Fruit fly (Drosophila melanogaster) whole organism, embryonic: ENCODE results near the gene endos.

ENCODE experiments used
- B-H1 ChIP-seq: fragments of 200-800 bp; sonication (Bioruptor generic); IDR thresholded peaks from 3 replicates; pipeline ENCODE4 v1.3.6; 2022; ENCODE audit warnings: missing biosample characterization, missing genetic modification characterization
- CG10654 ChIP-seq: fragments of 200-800 bp; sonication (Bioruptor generic); optimal IDR thresholded peaks from 2 replicates; lab custom pipeline; 2016; ENCODE audit warnings: missing biosample characterization, missing genetic modification characterization
- CG12659 ChIP-seq: fragments of 200-800 bp; sonication (Bioruptor generic); optimal IDR thresholded peaks from 3 replicates; lab custom pipeline; 2017; ENCODE audit warnings: mild to moderate bottlenecking, missing biosample characterization, missing genetic modification reagents, missing genetic modification characterization
- CG12769 ChIP-seq: fragments of 200-800 bp; sonication (Bioruptor generic); optimal IDR thresholded peaks from 2 replicates; lab custom pipeline; 2019; ENCODE audit warnings: missing biosample characterization, mild to moderate bottlenecking, missing genetic modification characterization, moderate library complexity
- CG13624 ChIP-seq: fragments of 200-800 bp; sonication (Bioruptor generic); optimal IDR thresholded peaks from 2 replicates; lab custom pipeline; 2016; ENCODE audit warnings: missing biosample characterization, missing genetic modification characterization
- CG13894 ChIP-seq: fragments of 200-800 bp; sonication (Bioruptor generic); optimal IDR thresholded peaks from 3 replicates; lab custom pipeline; 2018; ENCODE audit warnings: missing biosample characterization, mild to moderate bottlenecking, missing genetic modification characterization, moderate library complexity
- CG14441 ChIP-seq: fragments of 200-800 bp; sonication (Bioruptor generic); IDR thresholded peaks from 2 replicates; pipeline ENCODE4 v1.3.6; 2022; ENCODE audit warnings: missing biosample characterization, missing genetic modification characterization
- CG14710 ChIP-seq: fragments of 200-800 bp; sonication (Bioruptor generic); optimal IDR thresholded peaks from 3 replicates; lab custom pipeline; 2019; ENCODE audit warnings: missing biosample characterization, mild to moderate bottlenecking, missing genetic modification characterization, moderate library complexity
- CG15073 ChIP-seq: fragments of 200-800 bp; sonication (Bioruptor generic); optimal IDR thresholded peaks from 2 replicates; lab custom pipeline; 2016; ENCODE audit warnings: missing biosample characterization, missing genetic modification characterization
- CG15514 ChIP-seq: fragments of 200-800 bp; sonication (Bioruptor generic); optimal IDR thresholded peaks from 3 replicates; lab custom pipeline; 2017; ENCODE audit warnings: missing biosample characterization, missing genetic modification characterization, mild to moderate bottlenecking, moderate library complexity, missing genetic modification reagents
- CG18599 ChIP-seq: fragments of 200-800 bp; sonication (Bioruptor generic); optimal IDR thresholded peaks from 3 replicates; lab custom pipeline; 2017; ENCODE audit warnings: missing biosample characterization, missing genetic modification characterization, mild to moderate bottlenecking, moderate library complexity, missing genetic modification reagents
- CG2199 ChIP-seq: fragments of 200-800 bp; sonication (Bioruptor generic); IDR thresholded peaks from 3 replicates; pipeline ENCODE4 v1.3.6; 2022; ENCODE audit warnings: missing biosample characterization, missing genetic modification characterization
- CG30020 ChIP-seq: fragments of 200-800 bp; optimal IDR thresholded peaks from 2 replicates; lab custom pipeline; 2019; ENCODE audit warnings: missing biosample characterization, mild to moderate bottlenecking, missing genetic modification characterization, moderate library complexity
- CG32532 ChIP-seq: fragments of 200-800 bp; sonication (Bioruptor generic); IDR thresholded peaks from 2 replicates; pipeline ENCODE4 v1.3.6; 2022; ENCODE audit warnings: missing biosample characterization, missing genetic modification characterization
- CG43689 ChIP-seq: fragments of 200-800 bp; sonication (Bioruptor generic); IDR thresholded peaks from 2 replicates; pipeline ENCODE4 v1.3.6; 2022; ENCODE audit warnings: missing biosample characterization, missing genetic modification characterization
- CG9215 ChIP-seq: fragments of 200-800 bp; sonication (Bioruptor generic); IDR thresholded peaks from 2 replicates; pipeline ENCODE4 v1.3.6; 2022; ENCODE audit warnings: missing biosample characterization, missing genetic modification characterization
- Dad ChIP-seq: fragments of 200-800 bp; sonication (Bioruptor generic); optimal IDR thresholded peaks from 3 replicates; lab custom pipeline; 2016; ENCODE audit warnings: missing biosample characterization, missing genetic modification characterization
- Dfd ChIP-seq, 2 experiments: fragments of >200 bp; optimal IDR thresholded peaks; 2 replicates each; lab custom pipeline; 2017; ENCODE audit warnings: missing biosample characterization in 2 of 2, missing genetic modification characterization in 2 of 2
- E2f2 ChIP-seq: fragments of 200-800 bp; sonication (Bioruptor generic); IDR thresholded peaks from 2 replicates; pipeline ENCODE4 v1.3.6; 2022; ENCODE audit warnings: missing biosample characterization, missing genetic modification characterization
- Fer1 ChIP-seq: fragments of 200-800 bp; sonication (Bioruptor generic); optimal IDR thresholded peaks from 2 replicates; lab custom pipeline; 2017; ENCODE audit warnings: missing biosample characterization, mild to moderate bottlenecking, missing genetic modification characterization
- Gug ChIP-seq: fragments of 200-800 bp; sonication (Bioruptor generic); IDR thresholded peaks from 4 replicates; pipeline ENCODE4 v1.3.6; 2022; ENCODE audit warnings: missing biosample characterization, missing genetic modification characterization
- HmgD ChIP-seq: fragments of 200-800 bp; sonication (Bioruptor generic); optimal IDR thresholded peaks from 3 replicates; lab custom pipeline; 2016; ENCODE audit warnings: missing biosample characterization, missing genetic modification characterization
- Hmr ChIP-seq: fragments of 200-800 bp; sonication (Bioruptor generic); optimal IDR thresholded peaks from 3 replicates; lab custom pipeline; 2017; ENCODE audit warnings: mild to moderate bottlenecking, missing biosample characterization, missing genetic modification reagents, missing genetic modification characterization
- Lhr ChIP-seq: fragments of 200-800 bp; sonication (Bioruptor generic); optimal IDR thresholded peaks from 3 replicates; lab custom pipeline; 2017; ENCODE audit warnings: mild to moderate bottlenecking, missing biosample characterization, missing genetic modification reagents, missing genetic modification characterization
- Lim3 ChIP-seq: fragments of 200-800 bp; sonication (Bioruptor generic); IDR thresholded peaks from 2 replicates; pipeline ENCODE4 v1.3.6; 2022; ENCODE audit warnings: missing biosample characterization, missing genetic modification characterization
- Med ChIP-seq: fragments of 200-800 bp; sonication (Bioruptor generic); peaks from one replicate; lab custom pipeline; 2016; ENCODE audit warnings: missing biosample characterization, missing genetic modification characterization, mild to moderate bottlenecking, inconsistent platforms, moderate library complexity
- NfI ChIP-seq: fragments of 200-800 bp; sonication (Bioruptor generic); optimal IDR thresholded peaks from 3 replicates; lab custom pipeline; 2018; ENCODE audit warnings: missing biosample characterization, mild to moderate bottlenecking, missing genetic modification characterization, moderate library complexity
- PHDP ChIP-seq: fragments of 200-800 bp; sonication (Bioruptor generic); optimal IDR thresholded peaks from 3 replicates; lab custom pipeline; 2018; ENCODE audit warnings: missing biosample characterization, mild to moderate bottlenecking, missing genetic modification characterization, moderate library complexity
- Sin3A ChIP-seq: fragments of >200 bp; optimal IDR thresholded peaks from 2 replicates; lab custom pipeline; 2018
- Xbp1 ChIP-seq: fragments of 200-800 bp; sonication (Bioruptor generic); optimal IDR thresholded peaks from 3 replicates; lab custom pipeline; 2016; ENCODE audit warnings: missing biosample characterization, mild to moderate bottlenecking, missing genetic modification characterization
- bbx ChIP-seq: fragments of 200-800 bp; sonication (Bioruptor generic); IDR thresholded peaks from 2 replicates; pipeline ENCODE4 v1.3.6; 2022; ENCODE audit warnings: missing biosample characterization, missing genetic modification characterization; ENCODE audit not compliant: partially characterized antibody
- corto ChIP-seq: fragments of 200-800 bp; sonication (Bioruptor generic); optimal IDR thresholded peaks from 2 replicates; lab custom pipeline; 2016; ENCODE audit warnings: missing biosample characterization, mild to moderate bottlenecking, missing genetic modification characterization, moderate library complexity
- crc ChIP-seq: fragments of 200-800 bp; sonication (Bioruptor generic); optimal IDR thresholded peaks from 2 replicates; lab custom pipeline; 2016; ENCODE audit warnings: missing biosample characterization, missing genetic modification characterization
- eyg ChIP-seq: fragments of 200-800 bp; sonication (Bioruptor generic); optimal IDR thresholded peaks from 3 replicates; lab custom pipeline; 2016; ENCODE audit warnings: missing biosample characterization, missing genetic modification characterization
- gro ChIP-seq: fragments of 200-800 bp; sonication (Bioruptor generic); optimal IDR thresholded peaks from 2 replicates; lab custom pipeline; 2016; ENCODE audit warnings: missing biosample characterization, missing genetic modification characterization
- hkb ChIP-seq, 2 experiments: fragments of 200-800 bp in 1 of 2; fragments of >200 bp in 1 of 2; sonication (Bioruptor generic) in 1 of 2; IDR thresholded peaks in 1 of 2; optimal IDR thresholded peaks in 1 of 2; 2 replicates each; pipeline versions ENCODE4 v1.3.6 to Lab custom; 2017 to 2022; ENCODE audit warnings: missing biosample characterization in 1 of 2, missing genetic modification characterization in 1 of 2
- ind ChIP-seq: fragments of 200-800 bp; sonication (Bioruptor generic); optimal IDR thresholded peaks from 3 replicates; lab custom pipeline; 2016; ENCODE audit warnings: missing biosample characterization, missing genetic modification characterization
- kni ChIP-seq: fragments of 200-800 bp; sonication (Bioruptor generic); optimal IDR thresholded peaks from 3 replicates; lab custom pipeline; 2017; ENCODE audit warnings: mild to moderate bottlenecking, missing biosample characterization, missing genetic modification reagents, missing genetic modification characterization
- lilli ChIP-seq: fragments of 200-800 bp; sonication (Bioruptor generic); optimal IDR thresholded peaks from 3 replicates; lab custom pipeline; 2016; ENCODE audit warnings: missing biosample characterization, missing genetic modification characterization
- nau ChIP-seq: fragments of 200-800 bp; sonication (Bioruptor generic); optimal IDR thresholded peaks from 3 replicates; lab custom pipeline; 2017; ENCODE audit warnings: missing biosample characterization, mild to moderate bottlenecking, missing genetic modification characterization, missing genetic modification reagents
- odd ChIP-seq: fragments of 200-800 bp; sonication (Bioruptor generic); optimal IDR thresholded peaks from 2 replicates; lab custom pipeline; 2017; ENCODE audit warnings: missing biosample characterization, mild to moderate bottlenecking, missing genetic modification characterization
- ro ChIP-seq: fragments of 200-800 bp; sonication (Bioruptor generic); IDR thresholded peaks from 2 replicates; pipeline ENCODE4 v1.3.6; 2022; ENCODE audit warnings: missing biosample characterization, missing genetic modification characterization
- sc ChIP-seq, 3 experiments: fragments of >200 bp in 2 of 3; fragments of 200-800 bp in 1 of 3; sonication (Bioruptor generic) in 1 of 3; optimal IDR thresholded peaks; 2 replicates in 2 of 3; 3 replicates in 1 of 3; lab custom pipeline; 2017; ENCODE audit warnings: mild to moderate bottlenecking in 1 of 3, missing biosample characterization in 1 of 3, missing genetic modification characterization in 1 of 3, missing genetic modification reagents in 1 of 3
- shn ChIP-seq: fragments of 200-800 bp; sonication (Bioruptor generic); optimal IDR thresholded peaks from 3 replicates; lab custom pipeline; 2016; ENCODE audit warnings: missing biosample characterization, missing genetic modification characterization
- slbo ChIP-seq: fragments of 200-800 bp; sonication (Bioruptor generic); IDR thresholded peaks from 2 replicates; pipeline ENCODE4 v1.3.6; 2022; ENCODE audit warnings: missing biosample characterization, missing genetic modification characterization
- sr ChIP-seq: fragments of 200-800 bp; sonication (Bioruptor generic); IDR thresholded peaks from 3 replicates; pipeline ENCODE4 v1.3.6; 2022; ENCODE audit warnings: missing biosample characterization, missing genetic modification characterization
- sug ChIP-seq: fragments of 200-800 bp; optimal IDR thresholded peaks from 2 replicates; lab custom pipeline; 2019; ENCODE audit warnings: missing biosample characterization, mild to moderate bottlenecking, missing genetic modification characterization, moderate library complexity
- zfh2 ChIP-seq: fragments of 200-800 bp; sonication (Bioruptor generic); optimal IDR thresholded peaks from 2 replicates; lab custom pipeline; 2016; ENCODE audit warnings: missing biosample characterization, missing genetic modification characterization

endos gene

DNA sequence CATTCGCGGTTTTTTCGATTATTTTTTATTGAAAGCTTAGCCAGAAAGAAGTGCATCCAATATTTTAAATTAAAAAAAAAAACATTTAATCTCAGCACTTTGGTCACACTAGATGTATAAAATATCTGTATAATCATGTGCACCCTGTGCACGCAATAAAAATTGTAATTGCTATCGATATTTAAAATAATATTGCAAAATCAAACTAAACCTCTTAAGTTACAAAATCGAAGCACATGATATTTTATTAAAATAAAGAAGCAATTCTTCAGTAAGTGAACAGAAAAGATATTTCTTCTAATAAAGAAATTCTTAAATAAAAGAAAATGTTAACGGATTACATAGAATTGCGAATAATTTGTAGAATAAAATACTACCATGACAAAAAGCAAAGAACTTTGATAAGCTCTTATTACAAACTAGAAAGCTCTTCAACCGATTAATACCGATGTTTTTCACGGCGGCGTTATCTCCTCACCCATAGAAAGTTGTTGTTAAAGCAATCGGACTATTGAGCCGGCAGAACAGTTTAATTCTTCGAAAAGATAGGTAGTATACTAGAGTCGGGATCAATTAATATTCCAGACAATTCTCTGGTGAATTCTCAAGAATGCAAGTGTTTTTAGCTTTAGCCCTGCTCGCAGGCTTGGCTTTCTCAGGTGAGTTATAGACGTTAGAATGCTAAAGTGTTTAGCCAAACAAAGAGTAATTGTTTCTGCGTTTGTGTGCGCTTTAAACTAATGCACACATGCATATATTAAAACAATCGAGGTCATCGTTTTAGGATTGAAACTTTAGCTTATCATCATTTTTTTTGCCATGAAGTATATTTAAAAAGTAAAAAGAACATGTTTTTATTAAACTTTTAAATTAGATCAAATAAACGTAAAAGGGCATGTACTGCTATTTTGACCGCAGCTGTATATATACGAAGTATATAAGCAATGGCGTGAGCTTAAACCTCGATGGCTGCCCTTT lies 37.5 kb downstream of the endos start, which contains the start of gene CtsK1 (continued):
- TF ChIP-seq sc (optimal IDR thresholded peaks at IDR 0.05; lab: Kevin White, UChicago) (no peak), sc (GFP tag; optimal IDR thresholded peaks at IDR 0.05; lab: Kevin White, UChicago) (no peak), CG32532 (GFP tag; lab: Robert Waterston, UW) (peak; percentile 51; the same call in 1 of the 2 replicates), Gug (GFP tag; lab: Robert Waterston, UW) (no peak), CG12659 (peak; percentile 58), bbx (GFP tag; lab: Robert Waterston, UW) (peak; percentile 10; the same call in 1 of the 2 replicates), lilli (GFP tag; lab: Kevin White, UChicago) (no peak), sr (GFP tag; lab: Robert Waterston, UW) (no peak), B-H1 (no peak), CG43689 (no peak), Sin3A (lab: Kevin White, UChicago) (no peak), CG15514 (GFP tag; lab: Kevin White, UChicago) (no peak), CG13894 (no peak), Dfd (GFP tag; optimal IDR thresholded peaks at IDR 0.05; lab: Kevin White, UChicago) (no peak), CG30020 (tag; lab: Kevin White, UChicago) (peak; percentile 8), slbo (GFP tag; lab: Robert Waterston, UW) (peak; percentile 49), CG2199 (no peak), zfh2 (GFP tag; lab: Kevin White, UChicago) (no peak), CG13624 (GFP tag; lab: Kevin White, UChicago) (no peak), PHDP (tag; lab: Kevin White, UChicago) (peak; percentile 32), CG14710 (tag; lab: Kevin White, UChicago) (peak; percentile 44), NfI (GFP tag; lab: Kevin White, UChicago) (no peak), gro (no peak), corto (no peak), CG18599 (GFP tag; lab: Kevin White, UChicago) (peak; percentile 26), eyg (no peak), CG9215 (GFP tag; lab: Robert Waterston, UW) (no peak), CG14441 (GFP tag; lab: Robert Waterston, UW) (peak; percentile 50; the same call in 1 of the 2 replicates), kni (no peak), Xbp1 (GFP tag; lab: Kevin White, UChicago) (peak; percentile 15), Lhr (GFP tag; lab: Kevin White, UChicago) (peak; percentile 39), CG15073 (GFP tag; lab: Kevin White, UChicago) (no peak), hkb (optimal IDR thresholded peaks at IDR 0.05; lab: Kevin White, UChicago) (no peak), hkb (GFP tag; IDR thresholded peaks at IDR 0.05; lab: Robert Waterston, UW) (peak; percentile 44; the same call in 1 of the 2 replicates), Med (GFP tag; lab: Kevin White, UChicago) (peak; percentile 68), Fer1 (GFP tag; lab: Kevin White, UChicago) (no peak), odd (GFP tag; lab: Kevin White, UChicago) (no peak), Dad (GFP tag; lab: Kevin White, UChicago) (no peak), ro (no peak), nau (no peak), ind (GFP tag; lab: Kevin White, UChicago) (peak; percentile 2), E2f2 (GFP tag; lab: Robert Waterston, UW) (peak; percentile 74), shn (GFP tag; lab: Kevin White, UChicago) (no peak), Hmr (GFP tag; lab: Kevin White, UChicago) (peak; percentile 30), Lim3 (GFP tag; lab: Robert Waterston, UW) (no peak), CG10654 (GFP tag; lab: Kevin White, UChicago) (no peak), HmgD (GFP tag; lab: Kevin White, UChicago) (no peak), CG12769 (tag; lab: Kevin White, UChicago) (no peak), crc (GFP tag; lab: Kevin White, UChicago) (no peak), sug (tag; lab: Kevin White, UChicago) (no peak)
